Worm (Caenorhabditis elegans): ENCODE data around the gene srh-257.

ce11 chrV:15444188-15444587 is 37.2 kb downstream of the srh-257 start, which contains the start of gene T26H5.11:
- no peak for TF ChIP-seq scrt-1 (GFP tag; IDR thresholded peaks at IDR 0.05)
- no peak for TF ChIP-seq ceh-36 (tag; optimal IDR thresholded peaks at IDR 0.05)
- TF ChIP-seq ama-1 (optimal IDR thresholded peaks at IDR 0.05) = no peak
- TF ChIP-seq flt-1 (GFP tag; IDR thresholded peaks at IDR 0.05) = no peak
- no peak for TF ChIP-seq hmbx-1 (tag; optimal IDR thresholded peaks at IDR 0.05)
- TF ChIP-seq tra-4 (tag; optimal IDR thresholded peaks at IDR 0.05) = no peak
- TF ChIP-seq aly-1 (tag; optimal IDR thresholded peaks at IDR 0.05) = no peak

Measured in whole organism, early embryonic.